Worm (Caenorhabditis elegans): ENCODE measurements around the gene C06C3.12.

ce11 chrII:9338859-9339258, 36.0 kb upstream of the C06C3.12 start, which contains the start of gene ttll-12:
- TF ChIP-seq pha-4 (tag; optimal IDR thresholded peaks at IDR 0.05) (no peak), lin-13 (tag; optimal IDR thresholded peaks at IDR 0.05) (no peak), lsy-2 (tag; optimal IDR thresholded peaks at IDR 0.05) (no peak), ham-2 (GFP tag; optimal IDR thresholded peaks at IDR 0.05) (no peak), nhr-2 (tag; optimal IDR thresholded peaks at IDR 0.05) (no peak), M03D4.4 (tag; optimal IDR thresholded peaks at IDR 0.05) (no peak), mep-1 (tag; optimal IDR thresholded peaks at IDR 0.05) (no peak), mab-5 (tag; optimal IDR thresholded peaks at IDR 0.05) (no peak)

All from whole organism, mixed stage, embryonic.